Fruit fly (Drosophila melanogaster) whole organism, embryonic: ENCODE data around the gene CG1213.

Experiments
- BtbVII ChIP-seq: fragments of 200-800 bp; sonication (Bioruptor generic); optimal IDR thresholded peaks from 3 replicates; lab custom pipeline; 2017; ENCODE audit warnings: missing biosample characterization, mild to moderate bottlenecking, missing genetic modification characterization
- CG10209 ChIP-seq: fragments of 200-800 bp; sonication (Bioruptor generic); optimal IDR thresholded peaks from 3 replicates; lab custom pipeline; 2017; ENCODE audit warnings: missing biosample characterization, mild to moderate bottlenecking, missing genetic modification characterization, missing genetic modification reagents
- CG1024 ChIP-seq: fragments of 200-800 bp; sonication (Bioruptor generic); IDR thresholded peaks from 2 replicates; pipeline ENCODE4 v1.3.6; 2022; ENCODE audit warnings: missing biosample characterization, missing genetic modification characterization
- CG15073 ChIP-seq: fragments of 200-800 bp; sonication (Bioruptor generic); optimal IDR thresholded peaks from 2 replicates; lab custom pipeline; 2016; ENCODE audit warnings: missing biosample characterization, missing genetic modification characterization
- CG18262 ChIP-seq: fragments of 200-800 bp; optimal IDR thresholded peaks from 3 replicates; lab custom pipeline; 2019; ENCODE audit warnings: missing biosample characterization, mild to moderate bottlenecking, missing genetic modification characterization, moderate library complexity
- CG18599 ChIP-seq: fragments of 200-800 bp; sonication (Bioruptor generic); optimal IDR thresholded peaks from 3 replicates; lab custom pipeline; 2017; ENCODE audit warnings: missing biosample characterization, missing genetic modification characterization, mild to moderate bottlenecking, moderate library complexity, missing genetic modification reagents
- CG33213 ChIP-seq: fragments of 200-800 bp; sonication (Bioruptor generic); optimal IDR thresholded peaks from 3 replicates; lab custom pipeline; 2016; ENCODE audit warnings: missing biosample characterization, missing genetic modification characterization
- CG4360 ChIP-seq: fragments of 200-800 bp; sonication (Bioruptor generic); IDR thresholded peaks from 2 replicates; pipeline ENCODE4 v1.3.6; 2022; ENCODE audit warnings: missing biosample characterization, missing genetic modification characterization
- CG5245 ChIP-seq: fragments of 200-800 bp; sonication (Bioruptor generic); optimal IDR thresholded peaks from 3 replicates; lab custom pipeline; 2016; ENCODE audit warnings: missing biosample characterization, missing genetic modification characterization
- CG5953 ChIP-seq: fragments of 200-800 bp; sonication (Bioruptor generic); IDR thresholded peaks from 2 replicates; pipeline ENCODE4 v1.3.6; 2022; ENCODE audit warnings: missing biosample characterization, missing genetic modification characterization
- CG6854 ChIP-seq: fragments of 200-800 bp; sonication (Bioruptor generic); optimal IDR thresholded peaks from 3 replicates; lab custom pipeline; 2017; ENCODE audit warnings: missing biosample characterization, mild to moderate bottlenecking, missing genetic modification characterization
- CG7928 ChIP-seq: fragments of 200-800 bp; sonication (Bioruptor generic); optimal IDR thresholded peaks from 2 replicates; lab custom pipeline; 2017; ENCODE audit warnings: missing biosample characterization, mild to moderate bottlenecking, missing genetic modification characterization
- CrebB ChIP-seq: fragments of 200-800 bp; sonication (Bioruptor generic); optimal IDR thresholded peaks from 3 replicates; lab custom pipeline; 2018; ENCODE audit warnings: missing biosample characterization, mild to moderate bottlenecking, missing genetic modification characterization
- Dbx ChIP-seq: fragments of 200-800 bp; sonication (Bioruptor generic); IDR thresholded peaks from 3 replicates; pipeline ENCODE4 v1.3.6; 2022; ENCODE audit warnings: missing biosample characterization, missing genetic modification characterization
- Dip3 ChIP-seq: fragments of 200-800 bp; sonication (Bioruptor generic); optimal IDR thresholded peaks from 3 replicates; lab custom pipeline; 2016; ENCODE audit warnings: missing biosample characterization, missing genetic modification characterization
- Gug ChIP-seq: fragments of 200-800 bp; sonication (Bioruptor generic); IDR thresholded peaks from 4 replicates; pipeline ENCODE4 v1.3.6; 2022; ENCODE audit warnings: missing biosample characterization, missing genetic modification characterization
- HHEX ChIP-seq: fragments of 200-800 bp; sonication (Bioruptor generic); optimal IDR thresholded peaks from 3 replicates; lab custom pipeline; 2017; ENCODE audit warnings: missing biosample characterization, mild to moderate bottlenecking, missing genetic modification characterization, missing genetic modification reagents
- HLH54F ChIP-seq: fragments of 200-800 bp; sonication (Bioruptor generic); optimal IDR thresholded peaks from 3 replicates; lab custom pipeline; 2016; ENCODE audit warnings: missing biosample characterization, missing genetic modification characterization
- HLHmδ ChIP-seq: fragments of 200-800 bp; sonication (Bioruptor generic); optimal IDR thresholded peaks from 2 replicates; lab custom pipeline; 2018; ENCODE audit warnings: missing biosample characterization, mild to moderate bottlenecking, missing genetic modification characterization, moderate library complexity
- Jarid2 ChIP-seq: fragments of 200-800 bp; sonication (Bioruptor generic); optimal IDR thresholded peaks from 3 replicates; lab custom pipeline; 2017; ENCODE audit warnings: mild to moderate bottlenecking, missing biosample characterization, missing genetic modification reagents, missing genetic modification characterization
- Lim3 ChIP-seq: fragments of 200-800 bp; sonication (Bioruptor generic); IDR thresholded peaks from 2 replicates; pipeline ENCODE4 v1.3.6; 2022; ENCODE audit warnings: missing biosample characterization, missing genetic modification characterization
- MBD-R2 ChIP-seq: fragments of 200-800 bp; sonication (Bioruptor generic); IDR thresholded peaks from 2 replicates; pipeline ENCODE4 v1.3.6; 2022; ENCODE audit warnings: missing biosample characterization, missing genetic modification characterization
- MTF-1 ChIP-seq: fragments of 200-800 bp; sonication (Bioruptor generic); optimal IDR thresholded peaks from 2 replicates; lab custom pipeline; 2018; ENCODE audit warnings: missing biosample characterization, mild to moderate bottlenecking, missing genetic modification characterization, borderline replicate concordance
- NfI ChIP-seq: fragments of 200-800 bp; sonication (Bioruptor generic); optimal IDR thresholded peaks from 3 replicates; lab custom pipeline; 2018; ENCODE audit warnings: missing biosample characterization, mild to moderate bottlenecking, missing genetic modification characterization, moderate library complexity
- Poxn ChIP-seq: fragments of 200-800 bp; sonication (Bioruptor generic); IDR thresholded peaks from 2 replicates; pipeline ENCODE4 v1.3.6; 2022; ENCODE audit warnings: missing biosample characterization, missing genetic modification characterization
- Ptx1 ChIP-seq: fragments of 200-800 bp; sonication (Bioruptor generic); IDR thresholded peaks from 2 replicates; pipeline ENCODE4 v1.3.6; 2022; ENCODE audit warnings: missing biosample characterization, missing genetic modification characterization
- Ravus ChIP-seq: fragments of 200-800 bp; sonication (Bioruptor generic); IDR thresholded peaks from 2 replicates; pipeline ENCODE4 v1.3.6; 2022; ENCODE audit warnings: missing biosample characterization, missing genetic modification characterization
- Sox100B ChIP-seq: fragments of 200-800 bp; sonication (Bioruptor generic); optimal IDR thresholded peaks from 3 replicates; lab custom pipeline; 2018; ENCODE audit warnings: missing biosample characterization, mild to moderate bottlenecking, missing genetic modification characterization
- Xrp1 ChIP-seq: fragments of 200-800 bp; sonication (Bioruptor generic); IDR thresholded peaks from 2 replicates; pipeline ENCODE4 v1.3.6; 2022; ENCODE audit warnings: missing biosample characterization, missing genetic modification characterization
- YL-1 ChIP-seq: fragments of 200-800 bp; sonication (Bioruptor generic); optimal IDR thresholded peaks from 3 replicates; lab custom pipeline; 2017; ENCODE audit warnings: missing biosample characterization, mild to moderate bottlenecking, missing genetic modification characterization
- aop ChIP-seq: fragments of 200-800 bp; sonication (Bioruptor generic); IDR thresholded peaks from 2 replicates; pipeline ENCODE4 v1.3.6; 2022; ENCODE audit warnings: missing biosample characterization, missing genetic modification characterization
- bowl ChIP-seq: fragments of 200-800 bp; sonication (Bioruptor generic); IDR thresholded peaks from 2 replicates; pipeline ENCODE4 v1.3.6; 2022; ENCODE audit warnings: missing biosample characterization, missing genetic modification characterization
- bsh ChIP-seq, 2 experiments: fragments of 200-800 bp; sonication (Bioruptor generic); optimal IDR thresholded peaks; 2 replicates each; lab custom pipeline; 2017 to 2018; ENCODE audit warnings: mild to moderate bottlenecking in 2 of 2, missing biosample characterization in 2 of 2, missing genetic modification characterization in 2 of 2, moderate library complexity in 1 of 2
- chif ChIP-seq, 2 experiments: fragments of 200-800 bp; sonication (Bioruptor generic); optimal IDR thresholded peaks; 3 replicates each; lab custom pipeline; 2016; ENCODE audit warnings: missing biosample characterization in 2 of 2, missing genetic modification characterization in 2 of 2
- ci ChIP-seq: fragments of 200-800 bp; sonication (Bioruptor generic); IDR thresholded peaks from 3 replicates; pipeline ENCODE4 v1.3.6; 2022; ENCODE audit warnings: missing biosample characterization, missing genetic modification characterization
- dati ChIP-seq: fragments of 200-800 bp; sonication (Bioruptor generic); IDR thresholded peaks from 2 replicates; pipeline ENCODE4 v1.3.6; 2022; ENCODE audit warnings: missing biosample characterization, missing genetic modification characterization
- dimm ChIP-seq: fragments of 200-800 bp; sonication (Bioruptor generic); IDR thresholded peaks from 2 replicates; pipeline ENCODE4 v1.3.6; 2022; ENCODE audit warnings: missing biosample characterization, missing genetic modification characterization
- dpn ChIP-seq, 2 experiments: fragments of 200-800 bp; sonication (Bioruptor generic); optimal IDR thresholded peaks; 3 replicates each; lab custom pipeline; 2016; ENCODE audit warnings: missing biosample characterization in 2 of 2, missing genetic modification characterization in 2 of 2
- ham ChIP-seq: fragments of 200-800 bp; sonication (Bioruptor generic); IDR thresholded peaks from 2 replicates; pipeline ENCODE4 v1.3.6; 2022; ENCODE audit warnings: missing biosample characterization, missing genetic modification characterization
- hb ChIP-seq: fragments of 200-800 bp; sonication (Bioruptor generic); IDR thresholded peaks from 3 replicates; pipeline ENCODE4 v1.3.6; 2022; ENCODE audit warnings: missing biosample characterization, missing genetic modification characterization; ENCODE audit not compliant: partially characterized antibody
- lab ChIP-seq: fragments of 200-800 bp; sonication (Bioruptor generic); optimal IDR thresholded peaks from 3 replicates; lab custom pipeline; 2017; ENCODE audit warnings: missing biosample characterization, missing genetic modification characterization, mild to moderate bottlenecking, moderate library complexity, missing genetic modification reagents
- nau ChIP-seq: fragments of 200-800 bp; sonication (Bioruptor generic); optimal IDR thresholded peaks from 3 replicates; lab custom pipeline; 2017; ENCODE audit warnings: missing biosample characterization, mild to moderate bottlenecking, missing genetic modification characterization, missing genetic modification reagents
- pan ChIP-seq, 4 experiments: fragments of >200 bp in 3 of 4; fragments of 200-800 bp in 1 of 4; sonication (Bioruptor generic) in 1 of 4; optimal IDR thresholded peaks in 3 of 4; IDR thresholded peaks in 1 of 4; 2 replicates each; pipeline versions ENCODE4 v1.3.6 to Lab custom; 2017 to 2022; ENCODE audit warnings: missing biosample characterization in 2 of 4, missing genetic modification characterization in 2 of 4, mixed read lengths in 1 of 4
- pfk ChIP-seq: fragments of 200-800 bp; sonication (Bioruptor generic); optimal IDR thresholded peaks from 2 replicates; lab custom pipeline; 2018; ENCODE audit warnings: missing biosample characterization, mild to moderate bottlenecking, missing genetic modification characterization, moderate library complexity
- pum ChIP-seq: fragments of 200-800 bp; sonication (Bioruptor generic); optimal IDR thresholded peaks from 2 replicates; lab custom pipeline; 2016; ENCODE audit warnings: missing biosample characterization, missing genetic modification characterization
- sens ChIP-seq: fragments of 200-800 bp; sonication (Bioruptor generic); peaks from one replicate; lab custom pipeline; 2016; ENCODE audit warnings: missing biosample characterization, missing genetic modification characterization
- so ChIP-seq: fragments of 200-800 bp; sonication (Bioruptor generic); IDR thresholded peaks from 3 replicates; pipeline ENCODE4 v1.3.6; 2022; ENCODE audit warnings: missing biosample characterization, missing genetic modification characterization
- ssp ChIP-seq: fragments of 200-800 bp; sonication (Bioruptor generic); IDR thresholded peaks from 2 replicates; pipeline ENCODE4 v1.3.6; 2022; ENCODE audit warnings: missing biosample characterization, missing genetic modification characterization
- tna ChIP-seq: fragments of 200-800 bp; sonication (Bioruptor generic); IDR thresholded peaks from 2 replicates; pipeline ENCODE4 v1.3.6; 2022; ENCODE audit warnings: missing biosample characterization, missing genetic modification characterization; ENCODE audit not compliant: partially characterized antibody

The CG1213 gene

DNA sequence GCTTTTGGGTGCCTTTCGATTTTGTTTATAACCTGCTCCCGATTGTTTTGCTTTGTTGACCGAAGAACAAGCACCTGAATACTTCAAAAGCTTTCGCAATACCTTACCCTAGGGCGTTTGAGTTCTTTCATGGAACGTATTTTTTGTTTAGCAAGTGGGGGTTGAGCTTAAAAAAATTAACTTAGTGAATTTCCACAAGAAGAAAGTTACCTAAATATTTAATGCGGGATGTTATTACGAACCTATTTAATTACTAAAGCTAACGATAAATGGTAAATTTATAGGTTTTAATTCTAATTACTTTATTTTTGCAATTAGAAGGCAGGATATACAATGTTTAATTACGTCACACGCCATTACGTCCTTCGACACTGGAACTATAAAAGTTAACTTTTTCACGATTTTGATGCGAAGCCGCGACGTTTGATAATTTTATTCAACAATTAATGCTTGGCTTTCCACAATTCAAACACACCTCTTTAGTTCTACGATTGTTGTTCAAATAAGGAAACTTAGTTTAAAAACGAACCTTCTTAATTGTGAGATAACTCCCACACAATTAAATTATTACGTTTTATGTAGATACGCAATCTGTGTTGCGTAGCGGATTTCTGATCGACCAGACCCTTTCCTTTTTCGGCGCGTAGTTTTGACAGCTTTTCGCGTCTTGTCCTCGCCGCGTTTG is 20.4 kb downstream of the CG1213 start (continued):
- TF ChIP-seq Poxn (GFP tag; lab: Robert Waterston, UW) (0 out of 2 replicates have a peak, but pooled peaks have one; percentile 26), nau (GFP tag; lab: Kevin White, UChicago) (no peak), dpn (GFP tag; optimal IDR thresholded peaks at IDR 0.05; lab: Kevin White, UChicago) (peak; percentile 16 to 47), BtbVII (GFP tag; lab: Kevin White, UChicago) (peak; percentile 36), lab (GFP tag; lab: Kevin White, UChicago) (peak; percentile 38), Ravus (GFP tag; lab: Robert Waterston, UW) (no peak), tna (no peak), MTF-1 (GFP tag; lab: Kevin White, UChicago) (no peak), CG10209 (peak; percentile 32), Dip3 (peak; percentile 52), Xrp1 (GFP tag; lab: Robert Waterston, UW) (no peak), ham (no peak), NfI (GFP tag; lab: Kevin White, UChicago) (peak; percentile 51), pum (GFP tag; lab: Kevin White, UChicago) (peak; percentile 52), CG33213 (GFP tag; lab: Kevin White, UChicago) (no peak), CG18262 (tag; lab: Kevin White, UChicago) (peak; percentile 37), bowl (GFP tag; lab: Robert Waterston, UW) (no peak), HHEX (peak; percentile 16), so (no peak), HLHmδ (GFP tag; lab: Kevin White, UChicago) (no peak), CG1024 (peak; percentile 22; the same call in 1 of the 2 replicates), CG4360 (GFP tag; lab: Robert Waterston, UW) (no peak), CG15073 (no peak), bsh (GFP tag; optimal IDR thresholded peaks at IDR 0.05; lab: Kevin White, UChicago) (no peak), CG7928 (GFP tag; lab: Kevin White, UChicago) (peak; percentile 23), pfk (no peak), dati (GFP tag; lab: Robert Waterston, UW) (no peak), ssp (GFP tag; lab: Robert Waterston, UW) (no peak), CG5245 (no peak), YL-1 (GFP tag; lab: Kevin White, UChicago) (no peak), Ptx1 (no peak), CrebB (tag; lab: Kevin White, UChicago) (no peak), sens (GFP tag; lab: Kevin White, UChicago) (peak; percentile 78), dimm (no peak), Gug (GFP tag; lab: Robert Waterston, UW) (peak; percentile 56; the same call in 2 of the 4 replicates), aop (GFP tag; lab: Robert Waterston, UW) (no peak), hb (GFP tag; lab: Robert Waterston, UW) (no peak), chif (GFP tag; optimal IDR thresholded peaks at IDR 0.05; lab: Kevin White, UChicago) (no peak), HLH54F (peak; percentile 54), Sox100B (GFP tag; lab: Kevin White, UChicago) (peak; percentile 44), Lim3 (GFP tag; lab: Robert Waterston, UW) (no peak), CG5953 (GFP tag; lab: Robert Waterston, UW) (no peak), pan (optimal IDR thresholded peaks at IDR 0.05; lab: Kevin White, UChicago) (no peak), pan (GFP tag; optimal IDR thresholded peaks at IDR 0.05 in 1 of 2, IDR thresholded peaks at IDR 0.05 in 1 of 2) (peak in 1 of 2 experiments; percentile 13), ci (GFP tag; lab: Robert Waterston, UW) (no peak), Dbx (GFP tag; lab: Robert Waterston, UW) (peak; percentile 28; the same call in 1 of the 3 replicates), CG18599 (GFP tag; lab: Kevin White, UChicago) (peak; percentile 56), Jarid2 (GFP tag; lab: Kevin White, UChicago) (no peak), MBD-R2 (peak; percentile 44; the same call in 1 of the 2 replicates), CG6854 (peak; percentile 3)
